Fruit fly (Drosophila melanogaster): Measurements from ENCODE around the gene Patr-1.

The Patr-1 gene

DNA sequence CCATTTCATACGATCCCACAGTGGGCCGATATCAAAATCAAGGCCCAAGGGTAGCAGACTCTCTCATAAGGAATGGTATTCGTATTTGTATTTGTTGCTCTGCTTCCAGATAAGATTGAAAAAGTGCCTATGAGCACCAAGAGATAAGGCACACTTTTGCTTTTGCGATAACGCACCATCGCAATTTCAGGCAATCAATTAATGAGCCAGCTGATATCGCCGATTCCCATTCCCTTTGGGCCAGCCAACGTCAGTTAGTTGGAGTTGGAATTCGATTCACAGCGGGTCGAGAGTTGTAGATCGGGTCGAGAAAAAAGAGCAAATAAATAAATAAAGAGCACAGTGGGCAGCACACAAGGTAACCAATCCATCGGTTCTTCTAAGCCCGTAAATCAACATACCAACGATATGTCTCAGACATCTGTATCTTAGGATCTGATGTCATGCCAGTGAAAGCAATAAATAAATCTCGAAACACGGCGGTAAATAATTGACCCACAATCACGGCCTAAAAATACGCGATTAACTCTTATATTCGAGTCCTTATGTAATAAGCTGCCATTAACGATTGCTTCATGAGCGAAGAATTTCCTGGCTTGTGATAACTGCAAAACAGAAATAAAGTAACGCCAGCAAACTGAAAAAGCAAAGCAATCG lies 35.2 kb upstream of the Patr-1 start, which contains the start of gene CG8907:
TSS of gene CG8907 (plus strand) at position 252 of the 657 bp plus-strand sequence.
- TF ChIP-seq fd96Ca (GFP tag; IDR thresholded peaks at IDR 0.05) (no peak), EcR (GFP tag; optimal IDR thresholded peaks at IDR 0.05) (peak; percentile 31)

DNA sequence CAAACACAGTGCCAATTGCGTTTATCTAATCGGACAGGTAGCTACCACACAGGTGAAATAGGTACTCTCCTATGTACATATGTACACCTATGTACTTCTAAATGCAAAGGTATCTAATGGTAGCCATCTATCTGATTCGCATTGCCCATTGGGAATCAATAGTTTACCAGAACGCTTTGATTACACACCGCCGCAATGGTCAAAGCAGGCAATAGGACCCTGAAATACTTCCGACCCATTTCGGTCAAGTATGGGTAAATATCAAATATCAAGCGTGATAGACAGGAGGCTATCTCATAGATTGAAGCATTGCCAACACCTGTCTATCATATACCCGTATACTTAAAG lies 34.7 kb upstream of the Patr-1 start:
- no peak for TF ChIP-seq CG15710 (tag; optimal IDR thresholded peaks at IDR 0.05)
- TF ChIP-seq CG9948 (tag; optimal IDR thresholded peaks at IDR 0.05): no peak
- no peak for TF ChIP-seq EcR (GFP tag; optimal IDR thresholded peaks at IDR 0.05)
- TF ChIP-seq CG32121 (GFP tag; IDR thresholded peaks at IDR 0.05): no peak
- no peak for TF ChIP-seq D1 (tag; optimal IDR thresholded peaks at IDR 0.05)
- TF ChIP-seq fd96Ca (GFP tag; IDR thresholded peaks at IDR 0.05): no peak
- TF ChIP-seq CG10348 (GFP tag; IDR thresholded peaks at IDR 0.05): no peak
- TF ChIP-seq CG14655 (GFP tag; optimal IDR thresholded peaks at IDR 0.05): no peak
- no peak for TF ChIP-seq CG34367 (tag; optimal IDR thresholded peaks at IDR 0.05)
- TF ChIP-seq CG13204 (GFP tag; optimal IDR thresholded peaks at IDR 0.05): no peak
- no peak for TF ChIP-seq gl (tag; optimal IDR thresholded peaks at IDR 0.05)
- no peak for TF ChIP-seq Ets98B (GFP tag; IDR thresholded peaks at IDR 0.05)
- TF ChIP-seq CG8301 (tag; optimal IDR thresholded peaks at IDR 0.05): no peak

DNA sequence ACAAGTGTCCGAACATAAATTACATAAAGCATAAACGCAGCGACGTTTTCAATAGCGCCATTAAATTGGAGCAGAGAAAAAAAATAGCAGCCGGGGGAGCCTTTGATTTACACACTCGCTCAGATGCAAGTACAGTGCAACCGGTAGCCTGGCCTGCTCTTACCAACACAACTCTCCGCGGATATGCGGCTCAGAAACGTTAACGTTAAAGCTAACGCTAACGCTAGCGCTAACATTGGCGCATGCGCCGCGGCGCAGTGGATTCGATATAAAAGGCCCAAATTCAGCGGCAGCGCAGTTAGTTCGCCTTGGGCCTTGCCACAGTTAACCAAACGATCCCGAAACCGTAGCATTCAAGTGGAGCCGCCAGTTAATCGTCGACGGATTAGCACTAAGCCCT lies 29.1 kb upstream of the Patr-1 start, which contains the start of gene Pxd:
TSS of gene Pxd (plus strand) at position 301 of the 400 bp plus-strand sequence.
- 0 out of 3 replicates have a peak, but pooled peaks have one; percentile 31 for TF ChIP-seq CG4496 (GFP tag; IDR thresholded peaks at IDR 0.05)
- no peak for TF ChIP-seq CG12605 (GFP tag; IDR thresholded peaks at IDR 0.05)

DNA sequence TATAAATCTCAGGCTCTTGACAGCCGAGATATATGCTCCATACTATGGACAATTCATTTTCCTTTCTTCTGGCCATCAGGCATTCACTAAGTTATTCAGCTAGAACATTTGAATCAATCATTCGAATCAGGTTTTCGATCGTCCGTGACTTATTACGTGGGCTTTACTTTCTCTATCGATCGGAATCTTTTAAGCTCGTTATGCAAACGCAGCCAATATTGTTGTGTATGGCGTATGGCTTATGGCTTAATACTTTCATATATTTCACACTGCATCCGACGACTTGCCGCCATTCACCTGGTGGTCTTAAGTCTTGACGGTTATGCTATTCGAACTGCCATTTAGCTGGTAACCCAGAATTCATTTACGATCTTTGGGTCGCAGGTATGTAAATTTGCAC lies 27.2 kb upstream of the Patr-1 start:
- TF ChIP-seq CG9948 (tag; optimal IDR thresholded peaks at IDR 0.05): no peak
- TF ChIP-seq Ets98B (GFP tag; IDR thresholded peaks at IDR 0.05): no peak
- no peak for TF ChIP-seq Pif1B (GFP tag; optimal IDR thresholded peaks at IDR 0.05)
- no peak for TF ChIP-seq rn (GFP tag; IDR thresholded peaks at IDR 0.05)
- TF ChIP-seq CG13204 (GFP tag; optimal IDR thresholded peaks at IDR 0.05): no peak
- TF ChIP-seq CG8159 (tag; optimal IDR thresholded peaks at IDR 0.05): no peak
- no peak for TF ChIP-seq EcR (GFP tag; optimal IDR thresholded peaks at IDR 0.05)
- no peak for TF ChIP-seq CG8301 (tag; optimal IDR thresholded peaks at IDR 0.05)
- no peak for TF ChIP-seq CG32121 (GFP tag; IDR thresholded peaks at IDR 0.05)
- no peak for TF ChIP-seq Snoo (tag; optimal IDR thresholded peaks at IDR 0.05)
- TF ChIP-seq fd96Ca (GFP tag; IDR thresholded peaks at IDR 0.05): no peak
- no peak for TF ChIP-seq CG4496 (GFP tag; IDR thresholded peaks at IDR 0.05)

DNA sequence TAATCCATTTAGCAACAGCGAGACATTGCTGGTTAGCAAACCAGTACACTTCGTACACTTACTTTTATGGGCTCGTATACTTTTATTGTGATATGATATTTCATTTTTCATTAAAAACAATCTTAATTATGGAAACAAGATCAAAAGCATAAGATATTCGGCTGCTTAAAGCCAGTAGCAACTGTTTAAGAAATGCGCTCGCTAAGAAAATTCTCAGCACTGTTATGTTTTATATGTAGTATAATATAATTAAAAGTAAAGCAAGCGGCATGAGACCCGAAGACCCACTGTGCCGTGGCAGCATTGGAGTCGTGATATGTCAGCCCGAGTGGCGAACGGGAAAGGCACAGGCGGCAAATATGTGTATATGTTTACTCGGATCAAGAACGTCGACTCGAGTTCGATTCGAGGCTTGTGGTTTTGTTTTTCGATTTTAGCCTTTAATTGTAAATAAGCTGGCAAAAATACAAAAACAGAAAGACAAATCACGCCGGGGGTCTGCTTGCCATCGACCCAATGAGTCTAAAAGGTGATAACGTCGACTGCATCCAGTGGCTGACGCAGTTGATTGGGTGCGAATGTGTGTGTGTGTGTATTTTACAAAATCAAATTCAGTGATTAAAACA lies 24.3 kb upstream of the Patr-1 start:
- TF ChIP-seq CG9948 (tag; optimal IDR thresholded peaks at IDR 0.05) (peak; percentile 19), CG34367 (tag; optimal IDR thresholded peaks at IDR 0.05) (no peak), CG8301 (tag; optimal IDR thresholded peaks at IDR 0.05) (peak; percentile 8), CG4496 (GFP tag; IDR thresholded peaks at IDR 0.05) (0 out of 3 replicates have a peak, but pooled peaks have one; percentile 17), CG10348 (GFP tag; IDR thresholded peaks at IDR 0.05) (no peak), CG8159 (tag; optimal IDR thresholded peaks at IDR 0.05) (peak; percentile 51), gl (tag; optimal IDR thresholded peaks at IDR 0.05) (peak; percentile 53), EcR (GFP tag; optimal IDR thresholded peaks at IDR 0.05) (peak; percentile 76), Pif1A (GFP tag; optimal IDR thresholded peaks at IDR 0.05) (peak; percentile 6), CG17806 (tag; optimal IDR thresholded peaks at IDR 0.05) (peak; percentile 22), CG13204 (GFP tag; optimal IDR thresholded peaks at IDR 0.05) (peak; percentile 33), rn (GFP tag; IDR thresholded peaks at IDR 0.05) (no peak), fd96Ca (GFP tag; IDR thresholded peaks at IDR 0.05) (no peak), CG14655 (GFP tag; optimal IDR thresholded peaks at IDR 0.05) (peak; percentile 47)

DNA sequence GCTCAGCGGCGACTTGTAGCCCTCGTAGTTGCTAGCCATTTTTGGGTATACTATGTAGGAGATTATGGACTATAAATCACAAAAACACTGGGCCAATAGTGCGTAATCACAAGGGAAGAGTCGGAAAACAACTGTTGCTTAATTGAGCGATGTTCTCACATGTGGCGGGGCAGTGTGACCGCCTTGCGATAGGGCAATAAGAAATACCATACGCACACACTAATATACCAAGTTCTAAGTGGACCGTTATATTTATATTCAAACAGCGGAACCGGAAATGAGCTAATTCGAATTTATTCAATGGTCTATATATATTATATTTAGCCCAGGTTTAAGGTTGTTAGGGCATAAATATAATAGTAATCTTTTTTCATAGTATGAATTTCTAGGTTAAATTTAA lies 22.4 kb upstream of the Patr-1 start, which contains the start of gene Adsl:
TSS of gene Adsl (minus strand) at position 165 of the 400 bp plus-strand sequence.
- TF ChIP-seq CG9948 (tag; optimal IDR thresholded peaks at IDR 0.05) (no peak), CG12605 (GFP tag; IDR thresholded peaks at IDR 0.05) (peak; percentile 78), CG34367 (tag; optimal IDR thresholded peaks at IDR 0.05) (no peak), Pif1A (GFP tag; optimal IDR thresholded peaks at IDR 0.05) (peak; percentile 59), gl (tag; optimal IDR thresholded peaks at IDR 0.05) (no peak), Pif1B (GFP tag; optimal IDR thresholded peaks at IDR 0.05) (peak; percentile 8), D1 (tag; optimal IDR thresholded peaks at IDR 0.05) (peak; percentile 61), CG8159 (tag; optimal IDR thresholded peaks at IDR 0.05) (peak; percentile 39), Snoo (tag; optimal IDR thresholded peaks at IDR 0.05) (peak; percentile 79), CG4496 (GFP tag; IDR thresholded peaks at IDR 0.05) (peak; percentile 53), CG8301 (tag; optimal IDR thresholded peaks at IDR 0.05) (peak; percentile 9), Ets98B (GFP tag; IDR thresholded peaks at IDR 0.05) (no peak)

DNA sequence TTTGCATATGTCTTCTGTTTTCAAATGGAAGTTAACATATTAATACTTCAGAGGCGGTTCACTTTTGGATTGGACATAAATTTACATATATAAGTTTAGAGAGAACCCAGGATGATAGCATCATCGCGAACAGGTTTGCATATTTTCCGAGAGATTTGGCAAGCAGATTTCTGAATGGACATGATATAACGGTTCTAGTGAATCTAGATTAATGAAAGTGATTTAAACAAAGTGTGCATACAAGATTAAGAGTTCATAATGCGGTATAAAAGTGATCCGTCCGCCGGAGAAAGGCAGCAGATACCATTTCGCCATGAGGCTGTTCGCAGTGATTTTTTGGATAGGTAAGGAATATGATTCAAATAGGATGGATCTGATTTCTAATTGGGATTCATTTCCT lies 15.0 kb upstream of the Patr-1 start, which contains the start of gene CG5225:
TSS of gene CG5225 (plus strand) at position 301 of the 400 bp plus-strand sequence.
- TF ChIP-seq CG13204 (GFP tag; optimal IDR thresholded peaks at IDR 0.05): no peak
- no peak for TF ChIP-seq CG34367 (tag; optimal IDR thresholded peaks at IDR 0.05)
- no peak for TF ChIP-seq CG17806 (tag; optimal IDR thresholded peaks at IDR 0.05)
- TF ChIP-seq EcR (GFP tag; optimal IDR thresholded peaks at IDR 0.05): no peak
- no peak for TF ChIP-seq Ets98B (GFP tag; IDR thresholded peaks at IDR 0.05)
